Worm (Caenorhabditis elegans) whole organism, young adult: ENCODE data around the gene T13H5.1.

Experiments used
- B0336.3 ChIP-seq: fragments of 200-800 bp; sonication (Bioruptor generic); IDR thresholded peaks from 2 replicates; pipeline ENCODE4 v1.3.6; 2022; ENCODE audit warnings: missing genetic modification characterization, missing compliant biosample characterization
- F10E7.11 ChIP-seq: sonication (generic microtip); optimal IDR thresholded peaks from 2 replicates; lab custom pipeline; 2017; ENCODE audit warnings: mild to moderate bottlenecking, missing genetic modification characterization, moderate library complexity, missing compliant biosample characterization
- F49E8.2 ChIP-seq: sonication (generic microtip); optimal IDR thresholded peaks from 3 replicates; lab custom pipeline; 2017; ENCODE audit warnings: missing genetic modification characterization, mild to moderate bottlenecking, missing compliant biosample characterization, antibody characterized with exemption, moderate library complexity; ENCODE audit not compliant: insufficient read depth
- F55B11.4 ChIP-seq: sonication (generic microtip); optimal IDR thresholded peaks from 2 replicates; lab custom pipeline; 2016; ENCODE audit warnings: missing compliant biosample characterization, missing genetic modification characterization, borderline replicate concordance; ENCODE audit not compliant: insufficient read depth
- F57A8.1 ChIP-seq: fragments of 200-800 bp; sonication (Bioruptor generic); optimal IDR thresholded peaks from 2 replicates; lab custom pipeline; 2018; ENCODE audit warnings: mild to moderate bottlenecking, missing genetic modification characterization, moderate library complexity, missing compliant biosample characterization
- T07F8.4 ChIP-seq: sonication (generic microtip); optimal IDR thresholded peaks from 2 replicates; lab custom pipeline; 2016; ENCODE audit warnings: mild to moderate bottlenecking, missing genetic modification characterization, moderate library complexity, missing compliant biosample characterization
- Y67H2A.10 ChIP-seq: fragments of 200-800 bp; sonication (Bioruptor generic); conservative IDR thresholded peaks from 2 replicates; pipeline ENCODE4 v1.3.6; 2022; ENCODE audit warnings: missing genetic modification reagents, missing genetic modification characterization, missing compliant biosample characterization
- ZK185.1 ChIP-seq: sonication (generic microtip); optimal IDR thresholded peaks from 2 replicates; lab custom pipeline; 2016; ENCODE audit warnings: mild to moderate bottlenecking, missing genetic modification characterization, missing compliant biosample characterization; ENCODE audit not compliant: poor library complexity, severe bottlenecking
- ama-1 ChIP-seq, 3 experiments: fragments of 150-350 bp in 1 of 3; sonication (generic microtip) in 2 of 3; optimal IDR thresholded peaks; 2 replicates each; lab custom pipeline; 2014 to 2018; ENCODE audit warnings: missing biosample characterization in 2 of 3, missing genetic modification characterization in 2 of 3, missing genetic modification reagents in 2 of 3
- aptf-3 ChIP-seq: fragments of 200-800 bp; sonication (Bioruptor generic); IDR thresholded peaks from 2 replicates; pipeline ENCODE4 v1.3.6; 2022; ENCODE audit warnings: missing genetic modification characterization, missing compliant biosample characterization
- atf-7 ChIP-seq: sonication (generic microtip); optimal IDR thresholded peaks from 2 replicates; lab custom pipeline; 2017; ENCODE audit warnings: mild to moderate bottlenecking, missing genetic modification characterization, missing compliant biosample characterization
- attf-5 ChIP-seq: fragments of 200-800 bp; sonication (Bioruptor generic); optimal IDR thresholded peaks from 2 replicates; lab custom pipeline; 2018; ENCODE audit warnings: mild to moderate bottlenecking, missing genetic modification characterization, missing compliant biosample characterization
- attf-6 ChIP-seq: fragments of 200-800 bp; sonication (Bioruptor generic); IDR thresholded peaks from 2 replicates; pipeline ENCODE4 v1.3.6; 2022; ENCODE audit warnings: missing genetic modification reagents, missing genetic modification characterization, missing compliant biosample characterization
- bed-2 ChIP-seq: fragments of 200-800 bp; sonication (Bioruptor generic); IDR thresholded peaks from 2 replicates; pipeline ENCODE4 v1.3.6; 2022; ENCODE audit warnings: missing genetic modification reagents, missing genetic modification characterization, missing compliant biosample characterization
- cebp-2 ChIP-seq: fragments of 200-800 bp; sonication (Bioruptor generic); IDR thresholded peaks from 2 replicates; pipeline ENCODE4 v1.3.6; 2022; ENCODE audit warnings: missing genetic modification characterization, missing compliant biosample characterization
- ceh-79 ChIP-seq: sonication (generic microtip); optimal IDR thresholded peaks from 2 replicates; lab custom pipeline; 2017; ENCODE audit warnings: mild to moderate bottlenecking, missing genetic modification characterization, missing compliant biosample characterization
- dpl-1 ChIP-seq: fragments of 150-350 bp; optimal IDR thresholded peaks from 2 replicates; lab custom pipeline; 2014; ENCODE audit warnings: missing biosample characterization, missing genetic modification reagents, missing genetic modification characterization
- gei-17 ChIP-seq: fragments of 200-800 bp; sonication (Bioruptor generic); optimal IDR thresholded peaks from 2 replicates; lab custom pipeline; 2018; ENCODE audit warnings: mild to moderate bottlenecking, missing genetic modification characterization, missing compliant biosample characterization
- hrde-1 ChIP-seq: sonication (generic microtip); optimal IDR thresholded peaks from 2 replicates; lab custom pipeline; 2016; ENCODE audit warnings: missing genetic modification characterization, mild to moderate bottlenecking, missing compliant biosample characterization, moderate library complexity, missing genotype, missing genetic modification reagents, borderline replicate concordance
- lsl-1 ChIP-seq: fragments of 200-800 bp; sonication (Bioruptor generic); optimal IDR thresholded peaks from 2 replicates; lab custom pipeline; 2018; ENCODE audit warnings: mild to moderate bottlenecking, missing genetic modification characterization, moderate library complexity, missing compliant biosample characterization
- madf-8 ChIP-seq: fragments of 200-800 bp; sonication (Bioruptor generic); conservative IDR thresholded peaks from 2 replicates; pipeline ENCODE4 v1.3.6; 2022; ENCODE audit warnings: missing genetic modification reagents, missing genetic modification characterization, missing compliant biosample characterization
- nfya-2 ChIP-seq: fragments of 200-800 bp; sonication (Bioruptor generic); IDR thresholded peaks from 2 replicates; pipeline ENCODE4 v1.3.6; 2022; ENCODE audit warnings: missing genetic modification reagents, missing genetic modification characterization, missing compliant biosample characterization
- nfyb-1 ChIP-seq: fragments of 200-800 bp; sonication (Bioruptor generic); IDR thresholded peaks from 2 replicates; pipeline ENCODE4 v1.3.6; 2022; ENCODE audit warnings: missing genetic modification reagents, missing genetic modification characterization, missing compliant biosample characterization
- nhr-179 ChIP-seq: sonication (generic microtip); optimal IDR thresholded peaks from 2 replicates; lab custom pipeline; 2016; ENCODE audit warnings: mild to moderate bottlenecking, missing genetic modification characterization, missing compliant biosample characterization
- pbrm-1 ChIP-seq: fragments of 200-800 bp; sonication (Bioruptor generic); IDR thresholded peaks from 2 replicates; pipeline ENCODE4 v1.3.6; 2022; ENCODE audit warnings: missing genetic modification reagents, missing genetic modification characterization, missing compliant biosample characterization
- rcor-1 ChIP-seq: fragments of 200-800 bp; sonication (Bioruptor generic); IDR thresholded peaks from 2 replicates; pipeline ENCODE4 v1.3.6; 2022; ENCODE audit warnings: missing genetic modification reagents, missing genetic modification characterization, missing compliant biosample characterization
- tlf-1 ChIP-seq: fragments of 200-800 bp; sonication (Bioruptor generic); optimal IDR thresholded peaks from 2 replicates; lab custom pipeline; 2018; ENCODE audit warnings: mild to moderate bottlenecking, missing genetic modification characterization, missing compliant biosample characterization
- unc-130 ChIP-seq: sonication (generic microtip); optimal IDR thresholded peaks from 2 replicates; lab custom pipeline; 2016; ENCODE audit warnings: missing genetic modification reagents, missing genetic modification characterization, missing compliant biosample characterization
- xnd-1 ChIP-seq: sonication (generic microtip); optimal IDR thresholded peaks from 2 replicates; lab custom pipeline; 2016; ENCODE audit warnings: missing genotype, missing genetic modification reagents, missing genetic modification characterization, missing compliant biosample characterization
- zfh-2 ChIP-seq: fragments of 200-800 bp; sonication (Bioruptor generic); conservative IDR thresholded peaks from 2 replicates; pipeline ENCODE4 v1.3.6; 2022; ENCODE audit warnings: missing genetic modification reagents, missing genetic modification characterization, missing compliant biosample characterization
- ztf-18 ChIP-seq: sonication (generic microtip); optimal IDR thresholded peaks from 2 replicates; lab custom pipeline; 2016; ENCODE audit warnings: missing genotype, mild to moderate bottlenecking, missing genetic modification characterization, missing compliant biosample characterization
- ztf-6 ChIP-seq: fragments of 200-800 bp; sonication (Bioruptor generic); IDR thresholded peaks from 2 replicates; pipeline ENCODE4 v1.3.6; 2022; ENCODE audit warnings: missing genetic modification reagents, missing genetic modification characterization, missing compliant biosample characterization

T13H5.1 gene

ce11 chrII:8456681-8457389 lies 52.0 kb downstream of the T13H5.1 start (continued):
- TF ChIP-seq zfh-2, result no peak

- no peak for TF ChIP-seq unc-130
These were observed 52.8 kb downstream of the T13H5.1 start, which contains the start of gene F22B5.6 for ce11 chrII:8456094-8456493. F22B5.6 (minus strand) TSS chrII:8456194.

- TF ChIP-seq tlf-1 (GFP tag; lab: Kevin White, UChicago) (no peak), nfya-2 (GFP tag; lab: Robert Waterston, UW) (no peak), atf-7 (tag; lab: Kevin White, UChicago) (no peak), zfh-2 (no peak), hrde-1 (tag; lab: Kevin White, UChicago) (no peak), ceh-79 (tag; lab: Kevin White, UChicago) (no peak), dpl-1 (GFP tag; lab: Kevin White, UChicago) (no peak), pbrm-1 (GFP tag; lab: Robert Waterston, UW) (no peak), B0336.3 (GFP tag; lab: Robert Waterston, UW) (no peak), ZK185.1 (tag; lab: Kevin White, UChicago) (no peak), F55B11.4 (tag; lab: Kevin White, UChicago) (no peak), lsl-1 (no peak), nfyb-1 (GFP tag; lab: Robert Waterston, UW) (no peak), ztf-18 (no peak), ama-1 (optimal IDR thresholded peaks at IDR 0.05; lab: Kevin White, UChicago) (no peak), ama-1 (GFP tag; optimal IDR thresholded peaks at IDR 0.05; lab: Kevin White, UChicago) (no peak), rcor-1 (GFP tag; lab: Robert Waterston, UW) (no peak), unc-130 (no peak), madf-8 (GFP tag; lab: Robert Waterston, UW) (no peak), Y67H2A.10 (GFP tag; lab: Robert Waterston, UW) (no peak)
These were observed 54.3 kb downstream of the T13H5.1 start, which contains the start of gene F22B5.5 for ce11 chrII:8454513-8454912. F22B5.5 (minus strand) TSS chrII:8454613.

- TF ChIP-seq ztf-6 (GFP tag; lab: Robert Waterston, UW) (no peak), gei-17 (GFP tag; lab: Kevin White, UChicago) (no peak), T07F8.4 (tag; lab: Kevin White, UChicago) (no peak), xnd-1 (no peak), attf-5 (GFP tag; lab: Kevin White, UChicago) (no peak), ceh-79 (tag; lab: Kevin White, UChicago) (no peak), F57A8.1 (no peak), cebp-2 (GFP tag; lab: Robert Waterston, UW) (no peak), aptf-3 (no peak), F49E8.2 (tag; lab: Kevin White, UChicago) (no peak), nhr-179 (tag; lab: Kevin White, UChicago) (no peak), attf-6 (GFP tag; lab: Robert Waterston, UW) (no peak), F10E7.11 (no peak)
These were observed 57.4 kb downstream of the T13H5.1 start for ce11 chrII:8451425-8451824.

- TF ChIP-seq ztf-18 (no peak), bed-2 (GFP tag; lab: Robert Waterston, UW) (no peak)
These were observed 58.1 kb downstream of the T13H5.1 start for ce11 chrII:8450750-8451149.
